Worm (Caenorhabditis elegans): ENCODE measurements around the gene dpy-8.

The dpy-8 gene

ce11 chrX:5195462-5196160 lies 45.3 kb upstream of the dpy-8 start, which contains the start of gene pqn-62:
pqn-62 (plus strand) TSS chrX:5196110.
- peak; percentile 31 for TF ChIP-seq unc-62 (GFP tag; optimal IDR thresholded peaks at IDR 0.05)
- no peak for TF ChIP-seq nhr-12 (tag; optimal IDR thresholded peaks at IDR 0.05)
- no peak for TF ChIP-seq mab-5 (tag; optimal IDR thresholded peaks at IDR 0.05)
- peak; percentile 56 for TF ChIP-seq unc-120 (tag; optimal IDR thresholded peaks at IDR 0.05; ENCODE audit: poor library complexity, severe bottlenecking)
- no peak for TF ChIP-seq ztf-11 (tag; optimal IDR thresholded peaks at IDR 0.05)
- TF ChIP-seq M03D4.4 (tag; optimal IDR thresholded peaks at IDR 0.05), result no peak
- peak; percentile 53 for TF ChIP-seq hlh-1 (tag; optimal IDR thresholded peaks at IDR 0.05)

ce11 chrX:5193402-5193801 lies 43.1 kb upstream of the dpy-8 start:
- TF ChIP-seq elt-3 (tag; optimal IDR thresholded peaks at IDR 0.05), result no peak
- TF ChIP-seq mep-1 (tag; optimal IDR thresholded peaks at IDR 0.05), result no peak
- TF ChIP-seq snpc-4 (tag; optimal IDR thresholded peaks at IDR 0.05), result no peak
- TF ChIP-seq unc-62 (GFP tag; optimal IDR thresholded peaks at IDR 0.05), result no peak

- no peak for TF ChIP-seq sptf-1 (tag; optimal IDR thresholded peaks at IDR 0.05)
- TF ChIP-seq pha-4 (tag; optimal IDR thresholded peaks at IDR 0.05), result no peak
- no peak for TF ChIP-seq unc-39 (tag; optimal IDR thresholded peaks at IDR 0.05)
- no peak for TF ChIP-seq elt-1 (tag; optimal IDR thresholded peaks at IDR 0.05; ENCODE audit: borderline replicate concordance, insufficient read depth)
- TF ChIP-seq unc-62 (GFP tag; optimal IDR thresholded peaks at IDR 0.05), result no peak
- TF ChIP-seq ztf-11 (tag; optimal IDR thresholded peaks at IDR 0.05), result no peak
- TF ChIP-seq lsy-2 (tag; optimal IDR thresholded peaks at IDR 0.05), result no peak
- TF ChIP-seq nhr-76 (tag; optimal IDR thresholded peaks at IDR 0.05), result no peak
Observed at ce11 chrX:5190061-5190460, 39.8 kb upstream of the dpy-8 start.

ce11 chrX:5188977-5189376 lies 38.7 kb upstream of the dpy-8 start, which contains the start of gene zig-6:
zig-6 (minus strand) TSS chrX:5189077.
- TF ChIP-seq nhr-2 (tag; optimal IDR thresholded peaks at IDR 0.05), result no peak
- no peak for TF ChIP-seq unc-39 (tag; optimal IDR thresholded peaks at IDR 0.05)
- TF ChIP-seq sptf-1 (tag; optimal IDR thresholded peaks at IDR 0.05), result no peak
- TF ChIP-seq flh-1 (GFP tag; optimal IDR thresholded peaks at IDR 0.05), result no peak
- TF ChIP-seq mab-5 (tag; optimal IDR thresholded peaks at IDR 0.05), result no peak
- TF ChIP-seq snpc-4 (tag; optimal IDR thresholded peaks at IDR 0.05), result no peak
- no peak for TF ChIP-seq ceh-83 (GFP tag; optimal IDR thresholded peaks at IDR 0.05)
- no peak for TF ChIP-seq tbx-8 (GFP tag; optimal IDR thresholded peaks at IDR 0.05)
- TF ChIP-seq ztf-11 (tag; optimal IDR thresholded peaks at IDR 0.05), result no peak
- no peak for TF ChIP-seq cnd-1 (tag; optimal IDR thresholded peaks at IDR 0.05)
- no peak for TF ChIP-seq unc-120 (tag; optimal IDR thresholded peaks at IDR 0.05; ENCODE audit: poor library complexity, severe bottlenecking)
- no peak for TF ChIP-seq elt-3 (tag; optimal IDR thresholded peaks at IDR 0.05)
- TF ChIP-seq lin-32 (GFP tag; optimal IDR thresholded peaks at IDR 0.05), result no peak
- no peak for TF ChIP-seq mep-1 (tag; optimal IDR thresholded peaks at IDR 0.05)
- TF ChIP-seq bed-3 (GFP tag; optimal IDR thresholded peaks at IDR 0.05), result no peak
- no peak for TF ChIP-seq nhr-28 (tag; optimal IDR thresholded peaks at IDR 0.05)
- no peak for TF ChIP-seq ceh-43 (GFP tag; optimal IDR thresholded peaks at IDR 0.05)
- TF ChIP-seq drap-1 (GFP tag; optimal IDR thresholded peaks at IDR 0.05), result no peak

- TF ChIP-seq ceh-83 (GFP tag; optimal IDR thresholded peaks at IDR 0.05) (no peak), mep-1 (tag; optimal IDR thresholded peaks at IDR 0.05) (no peak), sem-2 (GFP tag; optimal IDR thresholded peaks at IDR 0.05) (no peak), ceh-39 (tag; optimal IDR thresholded peaks at IDR 0.05) (no peak), M03D4.4 (tag; optimal IDR thresholded peaks at IDR 0.05) (no peak), nhr-2 (tag; optimal IDR thresholded peaks at IDR 0.05) (no peak), nhr-76 (tag; optimal IDR thresholded peaks at IDR 0.05) (no peak), ces-1 (GFP tag; optimal IDR thresholded peaks at IDR 0.05) (no peak), tbx-8 (GFP tag; optimal IDR thresholded peaks at IDR 0.05) (no peak), lin-32 (GFP tag; optimal IDR thresholded peaks at IDR 0.05) (no peak), snpc-4 (tag; optimal IDR thresholded peaks at IDR 0.05) (no peak), cnd-1 (tag; optimal IDR thresholded peaks at IDR 0.05) (no peak), nhr-237 (tag; optimal IDR thresholded peaks at IDR 0.05) (no peak), elt-1 (tag; optimal IDR thresholded peaks at IDR 0.05; ENCODE audit: borderline replicate concordance, insufficient read depth) (no peak), blmp-1 (tag; optimal IDR thresholded peaks at IDR 0.05) (no peak), sptf-1 (tag; optimal IDR thresholded peaks at IDR 0.05) (no peak), elt-3 (tag; optimal IDR thresholded peaks at IDR 0.05) (no peak), flh-1 (GFP tag; optimal IDR thresholded peaks at IDR 0.05) (no peak), nhr-12 (tag; optimal IDR thresholded peaks at IDR 0.05) (no peak)
Observed at ce11 chrX:5183931-5184330, 33.7 kb upstream of the dpy-8 start, which contains the start of gene T03G11.9. T03G11.9 (plus strand) TSS chrX:5184231.
